Fruit fly (Drosophila melanogaster): Measurements from ENCODE around the gene Lcp65Ab2.
A peak's percentile ranks its signal among the peaks of the same experiment; 100 is the strongest.

Lcp65Ab2 gene

dm6 chr3L:6192822-6193555 is 46.5 kb downstream of the Lcp65Ab2 start, which contains the start of the genes Sf3b6 and Tnpo (continued):
- TF ChIP-seq schlank (tag; optimal IDR thresholded peaks at IDR 0.05) = peak; percentile 35
- peak; percentile 70 for TF ChIP-seq HHEX (GFP tag; optimal IDR thresholded peaks at IDR 0.05)
- peak; percentile 52 for TF ChIP-seq CG2129 (GFP tag; IDR thresholded peaks at IDR 0.05; ENCODE audit: partially characterized antibody)
- TF ChIP-seq fd64A (GFP tag; optimal IDR thresholded peaks at IDR 0.05) = no peak
- peak; percentile 55; the same call in 1 of the 3 replicates for TF ChIP-seq Doc3 (GFP tag; IDR thresholded peaks at IDR 0.05; ENCODE audit: partially characterized antibody)
- peak; percentile 81 for TF ChIP-seq CG9609 (GFP tag; optimal IDR thresholded peaks at IDR 0.05)
- TF ChIP-seq Antp (GFP tag; optimal IDR thresholded peaks at IDR 0.05) = peak; percentile 61
- TF ChIP-seq CG15601 (tag; optimal IDR thresholded peaks at IDR 0.05) = no peak
- TF ChIP-seq lmd (GFP tag; IDR thresholded peaks at IDR 0.05) = peak; percentile 85
- peak; percentile 84 for TF ChIP-seq al (GFP tag; IDR thresholded peaks at IDR 0.05)
- peak; percentile 87 for TF ChIP-seq grau (tag; optimal IDR thresholded peaks at IDR 0.05)
- peak; percentile 83 for TF ChIP-seq twi (tag; optimal IDR thresholded peaks at IDR 0.05)
- TF ChIP-seq lola (GFP tag; optimal IDR thresholded peaks at IDR 0.05) = peak in 1 of 3 experiments; percentile 91
- peak; percentile 38 for TF ChIP-seq CG1792 (GFP tag; optimal IDR thresholded peaks at IDR 0.05)
- TF ChIP-seq Sry-δ (GFP tag; optimal IDR thresholded peaks at IDR 0.05) = peak; percentile 87
- TF ChIP-seq Fer3 (tag; optimal IDR thresholded peaks at IDR 0.05) = no peak
- TF ChIP-seq hb (GFP tag; IDR thresholded peaks at IDR 0.05; ENCODE audit: partially characterized antibody) = no peak
- TF ChIP-seq CG7357 (GFP tag; IDR thresholded peaks at IDR 0.05) = peak; percentile 82
- peak; percentile 87 for TF ChIP-seq Ssrp (tag; optimal IDR thresholded peaks at IDR 0.05)
- peak; percentile 31; the same call in 1 of the 2 replicates for TF ChIP-seq CG11696 (GFP tag; IDR thresholded peaks at IDR 0.05)
- peak; percentile 69 for TF ChIP-seq CG2116 (GFP tag; optimal IDR thresholded peaks at IDR 0.05)
- peak; percentile 84 for TF ChIP-seq CG11456 (GFP tag; IDR thresholded peaks at IDR 0.05)
- no peak for TF ChIP-seq jing (GFP tag; optimal IDR thresholded peaks at IDR 0.05)
- peak; percentile 88 for TF ChIP-seq CG6272 (GFP tag; IDR thresholded peaks at IDR 0.05)
- peak; percentile 86 for TF ChIP-seq Chrac-16 (GFP tag; optimal IDR thresholded peaks at IDR 0.05)
- peak; percentile 78 for TF ChIP-seq Ets97D (GFP tag; optimal IDR thresholded peaks at IDR 0.05)
- TF ChIP-seq Nf-YA (GFP tag; IDR thresholded peaks at IDR 0.05) = peak; percentile 55; the same call in 1 of the 2 replicates
- TF ChIP-seq CG8478 (optimal IDR thresholded peaks at IDR 0.05) = no peak
- peak; percentile 47 for TF ChIP-seq CG7928 (GFP tag; optimal IDR thresholded peaks at IDR 0.05)
- TF ChIP-seq Tbp (GFP tag; optimal IDR thresholded peaks at IDR 0.05) = no peak
- peak; percentile 58 for TF ChIP-seq NC2β (GFP tag; optimal IDR thresholded peaks at IDR 0.05)
- TF ChIP-seq CG12236 (GFP tag; optimal IDR thresholded peaks at IDR 0.05) = peak; percentile 33
- peak; percentile 64 for TF ChIP-seq CG9876 (GFP tag; optimal IDR thresholded peaks at IDR 0.05)
- no peak for TF ChIP-seq gsb-n (tag; optimal IDR thresholded peaks at IDR 0.05)
- TF ChIP-seq cg (GFP tag; optimal IDR thresholded peaks at IDR 0.05) = no peak
- TF ChIP-seq Fer1 (GFP tag; optimal IDR thresholded peaks at IDR 0.05) = peak; percentile 70
- peak; percentile 86 for TF ChIP-seq CG10209 (GFP tag; optimal IDR thresholded peaks at IDR 0.05)
- peak; percentile 57 for TF ChIP-seq CG17328 (GFP tag; IDR thresholded peaks at IDR 0.05)
- TF ChIP-seq insv (GFP tag; optimal IDR thresholded peaks at IDR 0.05) = peak in 1 of 2 experiments; percentile 52
- no peak for TF ChIP-seq CG7745 (tag; optimal IDR thresholded peaks at IDR 0.05)
- no peak for TF ChIP-seq wek (GFP tag; optimal IDR thresholded peaks at IDR 0.05)
- TF ChIP-seq sd (tag; optimal IDR thresholded peaks at IDR 0.05) = no peak
- TF ChIP-seq eyg (GFP tag; optimal IDR thresholded peaks at IDR 0.05) = peak; percentile 23
- peak; percentile 83 for TF ChIP-seq CG33557 (GFP tag; optimal IDR thresholded peaks at IDR 0.05)
- peak; percentile 39 for TF ChIP-seq Adf1 (GFP tag; IDR thresholded peaks at IDR 0.05)
- TF ChIP-seq CG17385 (GFP tag; optimal IDR thresholded peaks at IDR 0.05) = no peak
- TF ChIP-seq Sox102F (GFP tag; optimal IDR thresholded peaks at IDR 0.05) = no peak
- peak; percentile 74 for TF ChIP-seq fd3F (GFP tag; optimal IDR thresholded peaks at IDR 0.05)
- TF ChIP-seq CG17829 (tag; optimal IDR thresholded peaks at IDR 0.05) = peak; percentile 86

Data from whole organism, embryonic.